Worm (Caenorhabditis elegans) whole organism, L3 larva: ENCODE measurements around the gene clec-150.
A peak's percentile ranks its signal among the peaks of the same experiment; 100 is the strongest.

Source experiments
- ceh-16 ChIP-seq: sonication (generic microtip); optimal IDR thresholded peaks from 2 replicates; lab custom pipeline; 2017; ENCODE audit warnings: missing biosample characterization, missing genetic modification characterization
- ceh-28 ChIP-seq: fragments of 150-350 bp; optimal IDR thresholded peaks from 2 replicates; lab custom pipeline; 2014; ENCODE audit warnings: missing biosample characterization, missing genetic modification reagents, missing genetic modification characterization
- ceh-9 ChIP-seq: sonication (generic microtip); optimal IDR thresholded peaks from 2 replicates; lab custom pipeline; 2018; ENCODE audit warnings: missing biosample characterization, missing genetic modification characterization
- daf-12 ChIP-seq: fragments of 150-350 bp; optimal IDR thresholded peaks from 2 replicates; lab custom pipeline; 2014; ENCODE audit warnings: missing biosample characterization, missing genetic modification reagents, missing genetic modification characterization
- egl-27 ChIP-seq: sonication (generic microtip); optimal IDR thresholded peaks from 4 replicates; lab custom pipeline; 2017; ENCODE audit warnings: missing biosample characterization, missing genetic modification reagents, missing genetic modification characterization
- elt-2 ChIP-seq: sonication (generic microtip); optimal IDR thresholded peaks from 2 replicates; lab custom pipeline; 2016; ENCODE audit warnings: missing genetic modification reagents, mild to moderate bottlenecking, missing genetic modification characterization, missing compliant biosample characterization
- elt-3 ChIP-seq, 3 experiments: fragments of 150-350 bp in 1 of 3; sonication (generic microtip) in 2 of 3; optimal IDR thresholded peaks; 2 replicates in 2 of 3; 4 replicates in 1 of 3; lab custom pipeline; 2014 to 2017; ENCODE audit warnings: missing biosample characterization in 3 of 3, missing genetic modification characterization in 3 of 3
- eor-1 ChIP-seq, 2 experiments: fragments of 150-350 bp; optimal IDR thresholded peaks; 2 replicates each; lab custom pipeline; 2014 to 2018; ENCODE audit warnings: missing biosample characterization in 2 of 2, missing genetic modification characterization in 2 of 2
- hmg-11 ChIP-seq: sonication (generic microtip); optimal IDR thresholded peaks from 2 replicates; lab custom pipeline; 2016; ENCODE audit warnings: missing genetic modification characterization, missing compliant biosample characterization
- jun-1 ChIP-seq: fragments of 150-350 bp; optimal IDR thresholded peaks from 2 replicates; lab custom pipeline; 2014; ENCODE audit warnings: missing biosample characterization, missing genetic modification reagents, missing genetic modification characterization
- lin-15B ChIP-seq: fragments of 150-350 bp; optimal IDR thresholded peaks from 2 replicates; lab custom pipeline; 2014; ENCODE audit warnings: missing biosample characterization, missing genetic modification characterization
- lsy-12 ChIP-seq: sonication (generic microtip); optimal IDR thresholded peaks from 2 replicates; lab custom pipeline; 2016; ENCODE audit warnings: mild to moderate bottlenecking, missing genetic modification characterization, missing compliant biosample characterization
- mdl-1 ChIP-seq: fragments of 150-350 bp; optimal IDR thresholded peaks from 2 replicates; lab custom pipeline; 2014; ENCODE audit warnings: missing biosample characterization, missing genetic modification characterization
- nfya-1 ChIP-seq: sonication (generic microtip); optimal IDR thresholded peaks from 2 replicates; lab custom pipeline; 2017; ENCODE audit warnings: missing genetic modification characterization, mild to moderate bottlenecking, missing compliant biosample characterization, antibody characterized with exemption, moderate library complexity; ENCODE audit not compliant: insufficient read depth
- nhr-11 ChIP-seq: fragments of 150-350 bp; optimal IDR thresholded peaks from 2 replicates; lab custom pipeline; 2014; ENCODE audit warnings: missing biosample characterization, missing genetic modification characterization
- nhr-23 ChIP-seq: fragments of 150-350 bp; optimal IDR thresholded peaks from 2 replicates; lab custom pipeline; 2014; ENCODE audit warnings: missing biosample characterization, missing genetic modification reagents, missing genetic modification characterization
- nhr-43 ChIP-seq: sonication (generic microtip); optimal IDR thresholded peaks from 2 replicates; lab custom pipeline; 2016; ENCODE audit warnings: mild to moderate bottlenecking, missing genetic modification characterization, missing compliant biosample characterization; ENCODE audit not compliant: poor library complexity, severe bottlenecking
- nhr-67 ChIP-seq: fragments of 150-350 bp; optimal IDR thresholded peaks from 2 replicates; lab custom pipeline; 2014; ENCODE audit warnings: missing biosample characterization, missing genetic modification characterization
- nhr-77 ChIP-seq: fragments of 150-350 bp; optimal IDR thresholded peaks from 2 replicates; lab custom pipeline; 2014; ENCODE audit warnings: missing biosample characterization, missing genetic modification characterization
- pha-4 ChIP-seq: fragments of 150-350 bp; optimal IDR thresholded peaks from 2 replicates; lab custom pipeline; 2014; ENCODE audit warnings: missing biosample characterization, missing genetic modification reagents, missing genetic modification characterization
- pqm-1 ChIP-seq: fragments of 150-350 bp; optimal IDR thresholded peaks from 2 replicates; lab custom pipeline; 2017; ENCODE audit warnings: missing biosample characterization, missing genetic modification characterization, inconsistent platforms
- sea-2 ChIP-seq: fragments of 150-350 bp; sonication (generic microtip); optimal IDR thresholded peaks from 4 replicates; lab custom pipeline; 2014; ENCODE audit warnings: missing biosample characterization, missing genetic modification reagents, missing genetic modification characterization
- tbx-2 ChIP-seq: sonication (generic microtip); optimal IDR thresholded peaks from 2 replicates; lab custom pipeline; 2016; ENCODE audit warnings: mild to moderate bottlenecking, missing genetic modification characterization, missing compliant biosample characterization
- unc-62 ChIP-seq: fragments of 150-350 bp; sonication (generic microtip); optimal IDR thresholded peaks from 4 replicates; lab custom pipeline; 2014; ENCODE audit warnings: missing biosample characterization, missing genetic modification reagents, missing genetic modification characterization

clec-150 gene

ce11 chrIII:1009775-1010174 is 7.3 kb downstream of the clec-150 start, which contains the start of gene clc-24:
TSS of gene clc-24 (plus strand) at chrIII:1010037.
- no peak for TF ChIP-seq eor-1 (tag; optimal IDR thresholded peaks at IDR 0.05; lab: Kevin White, UChicago)
- no peak for TF ChIP-seq jun-1 (tag; lab: Kevin White, UChicago)
- TF ChIP-seq pqm-1 (tag; lab: Kevin White, UChicago): no peak
- TF ChIP-seq tbx-2 (tag; lab: Kevin White, UChicago): no peak
- TF ChIP-seq pha-4 (tag; lab: Kevin White, UChicago): no peak
- no peak for TF ChIP-seq unc-62 (GFP tag; lab: Kevin White, UChicago)

DNA sequence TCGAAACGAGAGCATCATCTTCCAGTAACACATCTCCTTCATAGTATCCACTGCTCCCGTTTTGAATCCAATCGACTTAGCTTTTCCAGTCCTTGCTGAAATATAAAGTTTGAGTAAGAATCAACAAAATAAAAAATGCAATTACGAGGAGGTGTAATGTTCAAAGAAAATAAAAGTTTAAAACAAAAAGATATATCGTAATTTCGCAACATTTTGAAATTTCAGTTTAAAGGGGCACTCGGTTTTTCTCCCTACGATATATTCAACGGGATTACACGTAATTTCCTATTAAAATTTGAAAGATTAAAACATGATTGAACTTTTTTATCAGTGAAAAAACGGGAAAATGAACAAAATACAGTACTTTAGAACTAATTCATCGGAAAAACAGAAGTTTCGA is 13.6 kb downstream of the clec-150 start, which contains the start of gene Y34F4.3:
Y34F4.3 (minus strand) TSS at position 101 of the 400 bp plus-strand sequence.
- no peak for TF ChIP-seq daf-12 (tag; lab: Kevin White, UChicago)
- no peak for TF ChIP-seq mdl-1
- no peak for TF ChIP-seq pha-4 (tag; lab: Kevin White, UChicago)
- TF ChIP-seq ceh-16 (tag; lab: Kevin White, UChicago): no peak
- no peak for TF ChIP-seq tbx-2 (tag; lab: Kevin White, UChicago)
- no peak for TF ChIP-seq nhr-77

DNA sequence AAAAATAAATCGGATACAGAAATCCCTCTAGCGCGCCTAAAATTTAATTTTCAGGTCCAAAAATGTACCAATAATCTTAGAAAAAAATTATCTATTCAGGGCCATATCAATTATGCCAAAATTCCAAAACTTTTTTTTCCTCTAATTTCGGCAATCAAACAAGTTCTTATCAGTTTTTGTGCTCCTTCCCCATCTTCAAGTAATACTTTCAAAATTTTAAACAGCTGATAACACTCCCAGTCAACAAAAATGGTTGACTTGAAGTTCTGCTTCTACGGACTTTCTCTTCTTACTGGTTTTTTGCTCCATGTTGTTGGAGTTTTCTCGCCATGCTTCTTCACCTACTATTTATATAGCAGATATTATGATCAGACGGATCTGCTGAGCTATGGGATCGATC is 18.2 kb downstream of the clec-150 start, which contains the start of gene clc-23:
clc-23 (plus strand) TSS at position 223 of the 400 bp plus-strand sequence.
- TF ChIP-seq elt-2: peak; percentile 65
- no peak for TF ChIP-seq ceh-16 (tag; lab: Kevin White, UChicago)

ce11 chrIII:1026261-1026660 is 23.8 kb downstream of the clec-150 start, which contains the start of gene clc-25:
TSS of gene clc-25 (minus strand) at chrIII:1026361.
- TF ChIP-seq pha-4 (tag; lab: Kevin White, UChicago) (no peak), elt-2 (peak; percentile 33)

DNA sequence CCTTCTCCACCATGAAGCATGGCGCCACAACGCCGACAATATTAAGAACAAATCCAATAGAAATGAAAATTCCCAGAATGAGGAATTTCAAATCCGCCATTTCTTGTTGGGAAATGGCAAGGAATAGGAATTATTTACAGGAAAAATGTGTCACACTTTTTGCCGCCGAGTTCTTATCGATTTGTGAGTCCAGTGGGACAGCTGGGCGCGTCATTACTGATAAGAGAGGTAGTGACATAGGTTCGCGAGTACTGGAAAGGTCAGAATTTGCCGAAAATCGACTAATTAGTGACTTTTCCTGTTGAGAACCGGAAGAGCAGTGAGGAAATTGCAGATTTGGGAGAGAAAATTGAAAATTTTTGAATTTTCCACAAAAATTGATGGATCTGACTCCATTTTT is 25.7 kb downstream of the clec-150 start:
- TF ChIP-seq ceh-9 (tag; lab: Kevin White, UChicago) (no peak), sea-2 (GFP tag; lab: Kevin White, UChicago) (no peak), jun-1 (tag; lab: Kevin White, UChicago) (peak; percentile 19), unc-62 (GFP tag; lab: Kevin White, UChicago) (no peak), elt-2 (peak; percentile 76), pqm-1 (tag; lab: Kevin White, UChicago) (peak; percentile 43), egl-27 (tag; lab: Kevin White, UChicago) (no peak)

DNA sequence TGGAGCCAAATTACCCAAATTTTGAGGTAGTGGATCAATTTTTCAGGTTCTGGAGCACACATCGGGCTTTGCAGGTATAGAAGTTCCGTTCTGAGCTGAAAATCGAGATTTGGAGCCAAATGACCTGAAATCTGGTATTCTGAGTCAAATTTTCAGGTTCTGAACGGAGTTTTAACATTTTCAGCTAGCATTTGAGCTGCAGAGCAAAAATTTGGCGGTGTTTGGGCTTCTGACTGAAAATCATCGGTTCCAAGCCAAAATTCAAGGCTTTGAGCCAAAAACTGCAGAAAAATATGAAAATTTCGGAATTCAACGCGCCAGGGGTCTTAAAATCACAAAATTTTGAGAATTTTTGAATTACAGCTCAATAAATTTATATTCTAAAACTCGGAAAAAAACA is 28.5 kb downstream of the clec-150 start, which contains the start of the genes clc-26 and E_BE45912.2:
clc-26 (minus strand) TSS at position 101 of the 400 bp plus-strand sequence.
E_BE45912.2 (minus strand) TSS at position 139 of the 400 bp plus-strand sequence.
- TF ChIP-seq nhr-23 (tag; lab: Kevin White, UChicago) (no peak), elt-3 (tag; optimal IDR thresholded peaks at IDR 0.05; lab: Kevin White, UChicago) (no peak), sea-2 (GFP tag; lab: Kevin White, UChicago) (no peak), nhr-43 (tag; lab: Kevin White, UChicago) (no peak)

- no peak for TF ChIP-seq egl-27 (tag; lab: Kevin White, UChicago)
- TF ChIP-seq nhr-11 (tag; lab: Kevin White, UChicago): no peak
Measured at ce11 chrIII:1034853-1035252, 32.3 kb downstream of the clec-150 start.

ce11 chrIII:1037173-1037572 is 34.7 kb downstream of the clec-150 start, which contains the start of the genes chin-1 and BE0003N10.1:
TSS of gene chin-1 (minus strand) at chrIII:1037212.
TSS of gene BE0003N10.1 (plus strand) at chrIII:1037492.
- peak; percentile 27 for TF ChIP-seq nhr-23 (tag; lab: Kevin White, UChicago)
- peak; percentile 68 for TF ChIP-seq hmg-11 (tag; lab: Kevin White, UChicago)
- no peak for TF ChIP-seq lsy-12
- peak; percentile 48 for TF ChIP-seq nfya-1
- no peak for TF ChIP-seq nhr-67
- TF ChIP-seq ceh-28 (tag; lab: Kevin White, UChicago): peak; percentile 8
- peak; percentile 61 for TF ChIP-seq lin-15B (tag; lab: Kevin White, UChicago)
- TF ChIP-seq pha-4 (tag; lab: Kevin White, UChicago): peak; percentile 59
